Fruit fly (Drosophila melanogaster) Kc167 (cell line): ENCODE results near the gene CG13384.

Experiments used
- Myc ChIP-seq: fragments of >200 bp; optimal IDR thresholded peaks from 2 replicates; lab custom pipeline; 2017; ENCODE audit warnings: missing external identifiers
- psq ChIP-seq: fragments of >200 bp; optimal IDR thresholded peaks from 2 replicates; lab custom pipeline; 2017; ENCODE audit warnings: missing external identifiers

dm6 chr2L:8344536-8344935, 39.7 kb upstream of the CG13384 start:
- no peak for TF ChIP-seq psq (lab: Kevin White, UChicago)
- no peak for TF ChIP-seq Myc
